Worm (Caenorhabditis elegans): ENCODE data around the gene Y34B4A.4.

ce11 chrX:5263585-5263984 is 541 bp upstream of the Y34B4A.4 start:
- TF ChIP-seq nfya-1 (tag; optimal IDR thresholded peaks at IDR 0.05; ENCODE audit: insufficient read depth) (no peak), nhr-28 (tag; optimal IDR thresholded peaks at IDR 0.05) (no peak), nhr-25 (tag; optimal IDR thresholded peaks at IDR 0.05) (no peak), elt-3 (tag; optimal IDR thresholded peaks at IDR 0.05) (no peak), sea-2 (GFP tag; optimal IDR thresholded peaks at IDR 0.05) (no peak), pha-4 (tag; optimal IDR thresholded peaks at IDR 0.05) (no peak), ZK546.5 (tag; optimal IDR thresholded peaks at IDR 0.05) (no peak)

All from whole organism, L3 larva.